Fruit fly (Drosophila melanogaster): ENCODE results near the gene Svil.
A peak's percentile ranks its signal among the peaks of the same experiment; 100 is the strongest.

Svil gene

dm6 chr3L:2417399-2418040, 40.1 kb downstream of the Svil start:
- peak; percentile 96 for TF ChIP-seq CG15710 (tag; optimal IDR thresholded peaks at IDR 0.05)
- peak; percentile 57 for TF ChIP-seq rn (GFP tag; IDR thresholded peaks at IDR 0.05)
- peak; percentile 94 for TF ChIP-seq Pif1B (GFP tag; optimal IDR thresholded peaks at IDR 0.05)
- TF ChIP-seq Snoo (tag; optimal IDR thresholded peaks at IDR 0.05), result peak; percentile 95
- TF ChIP-seq Ets98B (GFP tag; IDR thresholded peaks at IDR 0.05), result peak; percentile 66; the same call in 1 of the 2 replicates
- peak; percentile 77 for TF ChIP-seq CG32121 (GFP tag; IDR thresholded peaks at IDR 0.05)
- TF ChIP-seq D1 (tag; optimal IDR thresholded peaks at IDR 0.05), result peak; percentile 97
- peak; percentile 86 for TF ChIP-seq CG4496 (GFP tag; IDR thresholded peaks at IDR 0.05)
- peak; percentile 49 for TF ChIP-seq EcR (GFP tag; optimal IDR thresholded peaks at IDR 0.05)
- peak; percentile 91 for TF ChIP-seq CG17806 (tag; optimal IDR thresholded peaks at IDR 0.05)
- peak; percentile 55; the same call in 1 of the 2 replicates for TF ChIP-seq CG10348 (GFP tag; IDR thresholded peaks at IDR 0.05)
- TF ChIP-seq Pif1A (GFP tag; optimal IDR thresholded peaks at IDR 0.05), result peak; percentile 80
- TF ChIP-seq CG8301 (tag; optimal IDR thresholded peaks at IDR 0.05), result peak; percentile 95
- peak; percentile 97 for TF ChIP-seq CG14655 (GFP tag; optimal IDR thresholded peaks at IDR 0.05)
- peak; percentile 48; the same call in 1 of the 2 replicates for TF ChIP-seq CG12605 (GFP tag; IDR thresholded peaks at IDR 0.05)
- TF ChIP-seq CG34367 (tag; optimal IDR thresholded peaks at IDR 0.05), result peak; percentile 88
- TF ChIP-seq fd96Ca (GFP tag; IDR thresholded peaks at IDR 0.05), result peak; percentile 24; the same call in 1 of the 3 replicates
- TF ChIP-seq CG9948 (tag; optimal IDR thresholded peaks at IDR 0.05), result peak; percentile 94
- TF ChIP-seq CG8159 (tag; optimal IDR thresholded peaks at IDR 0.05), result peak; percentile 98
- TF ChIP-seq gl (tag; optimal IDR thresholded peaks at IDR 0.05), result peak; percentile 76
- TF ChIP-seq CG13204 (GFP tag; optimal IDR thresholded peaks at IDR 0.05), result peak; percentile 92

dm6 chr3L:2418769-2419168, 41.3 kb downstream of the Svil start:
- TF ChIP-seq CG12605 (GFP tag; IDR thresholded peaks at IDR 0.05) (peak; percentile 90), Ets98B (GFP tag; IDR thresholded peaks at IDR 0.05) (peak; percentile 82), CG15710 (tag; optimal IDR thresholded peaks at IDR 0.05) (peak; percentile 89), Pif1A (GFP tag; optimal IDR thresholded peaks at IDR 0.05) (peak; percentile 95), CG9948 (tag; optimal IDR thresholded peaks at IDR 0.05) (peak; percentile 95), Pif1B (GFP tag; optimal IDR thresholded peaks at IDR 0.05) (peak; percentile 94), CG8159 (tag; optimal IDR thresholded peaks at IDR 0.05) (peak; percentile 97), fd96Ca (GFP tag; IDR thresholded peaks at IDR 0.05) (peak; percentile 88), CG17806 (tag; optimal IDR thresholded peaks at IDR 0.05) (peak; percentile 97), CG34367 (tag; optimal IDR thresholded peaks at IDR 0.05) (peak; percentile 81), CG8301 (tag; optimal IDR thresholded peaks at IDR 0.05) (peak; percentile 88), Snoo (tag; optimal IDR thresholded peaks at IDR 0.05) (peak; percentile 77), gl (tag; optimal IDR thresholded peaks at IDR 0.05) (peak; percentile 90), EcR (GFP tag; optimal IDR thresholded peaks at IDR 0.05) (peak; percentile 39), CG32121 (GFP tag; IDR thresholded peaks at IDR 0.05) (peak; percentile 84), CG14655 (GFP tag; optimal IDR thresholded peaks at IDR 0.05) (peak; percentile 89), D1 (tag; optimal IDR thresholded peaks at IDR 0.05) (peak; percentile 86), CG13204 (GFP tag; optimal IDR thresholded peaks at IDR 0.05) (peak; percentile 79), CG10348 (GFP tag; IDR thresholded peaks at IDR 0.05) (0 out of 2 replicates have a peak, but pooled peaks have one; percentile 26), CG4496 (GFP tag; IDR thresholded peaks at IDR 0.05) (peak; percentile 89), rn (GFP tag; IDR thresholded peaks at IDR 0.05) (0 out of 2 replicates have a peak, but pooled peaks have one; percentile 54)

dm6 chr3L:2421138-2421537, 43.7 kb downstream of the Svil start:
- TF ChIP-seq CG12605 (GFP tag; IDR thresholded peaks at IDR 0.05), result no peak
- no peak for TF ChIP-seq CG10348 (GFP tag; IDR thresholded peaks at IDR 0.05)
- no peak for TF ChIP-seq CG8301 (tag; optimal IDR thresholded peaks at IDR 0.05)
- no peak for TF ChIP-seq CG13204 (GFP tag; optimal IDR thresholded peaks at IDR 0.05)
- no peak for TF ChIP-seq CG15710 (tag; optimal IDR thresholded peaks at IDR 0.05)
- TF ChIP-seq CG8159 (tag; optimal IDR thresholded peaks at IDR 0.05), result no peak
- no peak for TF ChIP-seq Snoo (tag; optimal IDR thresholded peaks at IDR 0.05)
- no peak for TF ChIP-seq rn (GFP tag; IDR thresholded peaks at IDR 0.05)
- no peak for TF ChIP-seq CG32121 (GFP tag; IDR thresholded peaks at IDR 0.05)
- TF ChIP-seq Ets98B (GFP tag; IDR thresholded peaks at IDR 0.05), result no peak
- TF ChIP-seq D1 (tag; optimal IDR thresholded peaks at IDR 0.05), result no peak
- no peak for TF ChIP-seq gl (tag; optimal IDR thresholded peaks at IDR 0.05)
- no peak for TF ChIP-seq Pif1A (GFP tag; optimal IDR thresholded peaks at IDR 0.05)
- no peak for TF ChIP-seq CG34367 (tag; optimal IDR thresholded peaks at IDR 0.05)
- TF ChIP-seq EcR (GFP tag; optimal IDR thresholded peaks at IDR 0.05), result no peak
- no peak for TF ChIP-seq CG14655 (GFP tag; optimal IDR thresholded peaks at IDR 0.05)

DNA sequence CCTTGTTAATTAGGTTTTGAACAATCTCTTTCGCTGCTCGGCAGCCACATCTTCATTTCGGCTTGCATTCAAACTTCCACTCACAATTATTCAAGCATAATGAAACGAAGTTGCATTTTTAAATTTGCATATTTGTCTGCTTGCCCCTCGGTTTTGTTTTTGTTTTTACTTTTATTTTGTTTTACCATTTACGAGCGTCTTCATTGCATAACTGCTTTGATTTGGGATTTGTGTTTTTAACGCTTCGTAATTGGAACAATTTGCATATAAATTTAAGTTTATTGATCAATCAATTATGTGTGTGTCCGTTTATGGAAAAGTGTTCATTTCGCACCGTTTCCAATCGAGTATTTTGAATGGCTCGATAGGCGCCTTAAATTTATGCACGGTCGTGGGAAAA, 45.3 kb downstream of the Svil start:
- no peak for TF ChIP-seq CG32121 (GFP tag; IDR thresholded peaks at IDR 0.05)
- no peak for TF ChIP-seq Pif1A (GFP tag; optimal IDR thresholded peaks at IDR 0.05)
- TF ChIP-seq CG8301 (tag; optimal IDR thresholded peaks at IDR 0.05), result no peak

DNA sequence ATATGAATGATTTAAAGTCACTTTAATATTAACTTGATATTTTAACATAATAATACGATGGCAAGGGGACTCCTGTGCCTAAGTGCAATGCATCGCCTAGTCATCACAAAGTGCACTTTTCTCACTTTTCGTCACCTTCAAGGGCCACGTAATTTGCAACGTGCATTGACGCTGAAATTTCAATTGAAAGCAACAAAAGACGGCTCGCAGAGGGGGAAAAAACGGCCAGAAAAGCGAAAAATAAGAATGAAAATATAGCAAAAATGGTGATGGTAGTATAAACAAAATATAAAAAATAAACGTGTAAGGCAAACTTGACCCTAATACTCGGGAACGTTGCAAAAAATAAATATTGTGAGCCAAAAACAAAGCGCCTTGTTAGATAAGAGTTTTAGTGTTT, 46.1 kb downstream of the Svil start:
- no peak for TF ChIP-seq CG10348 (GFP tag; IDR thresholded peaks at IDR 0.05)
- no peak for TF ChIP-seq rn (GFP tag; IDR thresholded peaks at IDR 0.05)
- no peak for TF ChIP-seq CG17806 (tag; optimal IDR thresholded peaks at IDR 0.05)
- no peak for TF ChIP-seq CG8301 (tag; optimal IDR thresholded peaks at IDR 0.05)
- no peak for TF ChIP-seq Ets98B (GFP tag; IDR thresholded peaks at IDR 0.05)
- TF ChIP-seq CG13204 (GFP tag; optimal IDR thresholded peaks at IDR 0.05), result no peak
- no peak for TF ChIP-seq Snoo (tag; optimal IDR thresholded peaks at IDR 0.05)
- no peak for TF ChIP-seq CG12605 (GFP tag; IDR thresholded peaks at IDR 0.05)
- TF ChIP-seq Pif1B (GFP tag; optimal IDR thresholded peaks at IDR 0.05), result no peak
- no peak for TF ChIP-seq CG32121 (GFP tag; IDR thresholded peaks at IDR 0.05)
- no peak for TF ChIP-seq CG8159 (tag; optimal IDR thresholded peaks at IDR 0.05)
